Fruit fly (Drosophila melanogaster): Measurements from ENCODE around the gene Or1a.
A peak's percentile ranks its signal among the peaks of the same experiment; 100 is the strongest.

Gene Or1a

DNA sequence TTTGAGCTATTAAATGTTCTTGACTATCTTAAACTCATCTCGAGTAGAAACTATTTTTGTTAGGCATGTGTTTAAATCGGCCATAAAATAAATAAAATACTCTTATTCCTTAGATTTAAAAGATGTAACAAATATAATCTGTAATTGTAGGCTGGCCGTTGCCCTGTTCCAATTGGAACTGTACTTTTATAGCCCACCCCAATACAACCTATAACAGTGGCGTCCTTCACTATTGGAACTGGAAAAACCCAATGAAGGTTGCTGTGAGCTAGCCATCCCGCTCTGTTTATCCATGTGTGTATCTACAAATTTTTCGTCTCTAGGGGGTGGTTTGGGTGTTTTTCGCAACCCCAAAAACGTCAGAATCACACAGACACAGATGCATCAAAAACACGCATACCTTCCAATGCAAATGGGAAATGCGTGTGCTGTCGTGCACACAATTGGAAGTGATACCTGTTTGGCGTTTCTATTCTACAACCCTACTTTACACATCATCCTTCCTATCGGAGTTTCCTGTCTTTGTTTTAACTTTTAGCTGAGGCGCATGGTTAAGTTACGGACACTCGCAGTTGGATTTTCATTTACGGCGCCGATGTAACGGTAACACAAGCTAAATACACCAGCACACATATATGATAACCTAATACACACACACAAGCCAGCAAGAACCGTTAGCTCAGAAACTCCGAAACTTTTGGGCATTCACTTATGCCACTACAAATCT, 36.4 kb upstream of the Or1a start:
- TF ChIP-seq Eip78C (GFP tag) (peak; percentile 83), net (GFP tag; optimal IDR thresholded peaks at IDR 0.05) (peak; percentile 33), Smox (GFP tag; optimal IDR thresholded peaks at IDR 0.05) (no peak), ss (GFP tag; optimal IDR thresholded peaks at IDR 0.05) (no peak), CG6163 (GFP tag; IDR thresholded peaks at IDR 0.05) (no peak), CG8119 (GFP tag; IDR thresholded peaks at IDR 0.05) (peak; percentile 39; the same call in 1 of the 3 replicates), CG8319 (GFP tag; optimal IDR thresholded peaks at IDR 0.05) (no peak), CG11294 (GFP tag; IDR thresholded peaks at IDR 0.05) (no peak), Hr4 (GFP tag; optimal IDR thresholded peaks at IDR 0.05) (peak; percentile 56), salr (GFP tag; optimal IDR thresholded peaks at IDR 0.05) (peak in 1 of 2 experiments; percentile 32), CG15336 (GFP tag; IDR thresholded peaks at IDR 0.05) (no peak), CG10669 (GFP tag; optimal IDR thresholded peaks at IDR 0.05) (peak; percentile 17), cyc (GFP tag; optimal IDR thresholded peaks at IDR 0.05) (peak; percentile 8), CG10631 (GFP tag; optimal IDR thresholded peaks at IDR 0.05) (peak; percentile 41), Lpt (GFP tag; optimal IDR thresholded peaks at IDR 0.05) (peak; percentile 7), Sox102F (GFP tag; optimal IDR thresholded peaks at IDR 0.05) (no peak), CG3919 (GFP tag; optimal IDR thresholded peaks at IDR 0.05) (peak; percentile 11), Ets96B (tag; optimal IDR thresholded peaks at IDR 0.05) (peak; percentile 6), fd59A (GFP tag; optimal IDR thresholded peaks at IDR 0.05) (no peak), CG11902 (GFP tag; optimal IDR thresholded peaks at IDR 0.05) (no peak), CG31627 (GFP tag; optimal IDR thresholded peaks at IDR 0.05) (peak; percentile 28)

DNA sequence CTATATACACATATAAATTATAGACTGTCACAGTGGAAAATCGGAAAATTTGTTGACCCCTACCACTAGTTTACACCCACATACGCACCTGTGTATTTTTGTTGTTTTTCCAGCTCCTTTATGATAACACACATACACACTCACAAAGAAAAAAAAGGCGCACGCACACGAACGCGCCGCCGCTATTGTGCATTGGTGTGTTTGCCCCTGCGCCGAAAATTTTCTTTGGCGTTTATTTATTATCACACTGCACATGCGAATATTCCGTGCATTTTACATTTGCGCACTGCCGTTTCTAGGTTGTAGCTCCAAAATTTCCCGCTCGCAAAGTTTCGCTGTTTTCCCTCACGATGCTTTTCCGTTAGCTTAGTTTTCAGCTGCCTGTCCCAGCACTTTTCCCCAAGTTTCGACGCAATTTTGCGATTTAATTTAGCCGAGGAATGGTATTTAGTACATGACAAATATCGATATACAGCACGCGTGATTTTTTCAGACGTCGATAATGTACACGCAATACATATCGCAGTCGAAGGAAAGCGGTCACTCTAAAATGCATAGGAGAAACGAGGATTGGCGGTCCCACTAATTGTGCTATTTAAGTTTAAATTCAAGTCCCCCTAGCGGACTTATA, 35.7 kb upstream of the Or1a start, which contains the start of the genes CG3777 and ewg:
Gene CG3777, plus strand, starts transcription at position 607 of the 631 bp plus-strand sequence.
Gene ewg, minus strand, starts transcription at position 622 of the 631 bp plus-strand sequence.
- TF ChIP-seq achi (GFP tag; optimal IDR thresholded peaks at IDR 0.05) (no peak), Sox102F (GFP tag; optimal IDR thresholded peaks at IDR 0.05) (peak; percentile 13), fkh (GFP tag; optimal IDR thresholded peaks at IDR 0.05) (peak; percentile 4), Eip75B (GFP tag; optimal IDR thresholded peaks at IDR 0.05) (no peak), net (GFP tag; optimal IDR thresholded peaks at IDR 0.05) (no peak), Eip93F (GFP tag; optimal IDR thresholded peaks at IDR 0.05) (no peak), Hr38 (GFP tag; optimal IDR thresholded peaks at IDR 0.05) (no peak), lz (GFP tag; optimal IDR thresholded peaks at IDR 0.05) (no peak), Eip78C (GFP tag) (peak; percentile 47), CG3919 (GFP tag; optimal IDR thresholded peaks at IDR 0.05) (no peak), CG6808 (GFP tag; optimal IDR thresholded peaks at IDR 0.05) (no peak), CG6276 (GFP tag; optimal IDR thresholded peaks at IDR 0.05) (no peak), cyc (GFP tag; optimal IDR thresholded peaks at IDR 0.05) (no peak), fd59A (GFP tag; optimal IDR thresholded peaks at IDR 0.05) (no peak), Hr39 (GFP tag; optimal IDR thresholded peaks at IDR 0.05) (no peak), ss (GFP tag; optimal IDR thresholded peaks at IDR 0.05) (peak; percentile 13 to 33), Ets96B (tag; optimal IDR thresholded peaks at IDR 0.05) (no peak), svp (GFP tag) (peak; percentile 28), acj6 (GFP tag; optimal IDR thresholded peaks at IDR 0.05) (no peak)

DNA sequence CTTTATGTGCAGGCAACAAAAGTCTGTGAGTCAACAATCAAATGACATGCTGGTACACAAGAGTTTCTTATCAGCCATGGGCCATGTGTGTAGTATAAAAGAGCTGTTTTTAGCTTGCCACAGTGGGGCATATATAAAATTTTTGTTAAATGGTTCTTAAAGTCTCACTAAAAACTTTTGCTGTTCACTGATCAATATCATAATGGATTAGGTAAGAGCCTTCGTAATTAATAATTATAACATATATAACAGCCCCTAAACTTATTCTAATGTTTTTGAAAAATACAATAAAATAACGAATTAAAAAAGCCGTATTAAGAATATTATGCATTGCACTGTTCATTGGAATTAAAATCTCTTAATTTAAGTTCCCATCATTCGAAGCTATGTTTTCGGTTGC, 21.7 kb upstream of the Or1a start:
- peak; percentile 37 for TF ChIP-seq Sox14 (GFP tag; optimal IDR thresholded peaks at IDR 0.05)
- TF ChIP-seq CG32006 (GFP tag; optimal IDR thresholded peaks at IDR 0.05), result peak; percentile 84
- TF ChIP-seq CG6854 (GFP tag; optimal IDR thresholded peaks at IDR 0.05), result no peak
- TF ChIP-seq CG8632 (GFP tag; optimal IDR thresholded peaks at IDR 0.05), result peak; percentile 22
- no peak for TF ChIP-seq net (GFP tag; optimal IDR thresholded peaks at IDR 0.05)
- TF ChIP-seq CG1621 (tag; optimal IDR thresholded peaks at IDR 0.05), result no peak
- peak; percentile 27 for TF ChIP-seq Met (GFP tag; optimal IDR thresholded peaks at IDR 0.05)
- peak; percentile 76; the same call in 2 of the 3 replicates for TF ChIP-seq CG8119 (GFP tag; IDR thresholded peaks at IDR 0.05)
- peak; percentile 58 for TF ChIP-seq CG4318 (GFP tag; optimal IDR thresholded peaks at IDR 0.05)
- TF ChIP-seq svp (GFP tag), result peak; percentile 69
- peak; percentile 32 for TF ChIP-seq esn (GFP tag; optimal IDR thresholded peaks at IDR 0.05)
- no peak for TF ChIP-seq ss (GFP tag; optimal IDR thresholded peaks at IDR 0.05)
- peak; percentile 13 for TF ChIP-seq CG34406 (GFP tag; optimal IDR thresholded peaks at IDR 0.05)
- peak; percentile 80 for TF ChIP-seq Eip78C (GFP tag)
- peak; percentile 0 for TF ChIP-seq dac (GFP tag; optimal IDR thresholded peaks at IDR 0.05)
- TF ChIP-seq topi (GFP tag; optimal IDR thresholded peaks at IDR 0.05), result peak; percentile 12
- peak; percentile 31 for TF ChIP-seq Smox (GFP tag; optimal IDR thresholded peaks at IDR 0.05)
- no peak for TF ChIP-seq Ets96B (tag; optimal IDR thresholded peaks at IDR 0.05)
- peak; percentile 35 for TF ChIP-seq CG10669 (GFP tag; optimal IDR thresholded peaks at IDR 0.05)
- peak; percentile 34 for TF ChIP-seq acj6 (GFP tag; optimal IDR thresholded peaks at IDR 0.05)
- TF ChIP-seq salr (GFP tag; optimal IDR thresholded peaks at IDR 0.05), result peak in 1 of 2 experiments; percentile 57
- TF ChIP-seq CG10631 (GFP tag; optimal IDR thresholded peaks at IDR 0.05), result peak; percentile 20
- no peak for TF ChIP-seq CG3032 (tag; optimal IDR thresholded peaks at IDR 0.05)
- TF ChIP-seq achi (GFP tag; optimal IDR thresholded peaks at IDR 0.05), result peak; percentile 53
